Worm (Caenorhabditis elegans) whole organism, L1 larva: ENCODE results near the gene eor-2.
A peak's percentile ranks its signal among the peaks of the same experiment; 100 is the strongest.

Experiments
- C16A3.4 ChIP-seq: fragments of 150-350 bp; optimal IDR thresholded peaks from 2 replicates; lab custom pipeline; 2014; ENCODE audit warnings: missing biosample characterization, missing genetic modification characterization
- F16B12.6 ChIP-seq: fragments of 150-350 bp; optimal IDR thresholded peaks from 2 replicates; lab custom pipeline; 2014; ENCODE audit warnings: missing biosample characterization, missing genetic modification characterization
- Y116A8C.19 ChIP-seq: sonication (generic microtip); optimal IDR thresholded peaks from 2 replicates; lab custom pipeline; 2016; ENCODE audit warnings: missing compliant biosample characterization, missing genetic modification characterization, borderline replicate concordance
- alr-1 ChIP-seq: fragments of 200-800 bp; sonication (Bioruptor generic); optimal IDR thresholded peaks from 2 replicates; lab custom pipeline; 2018; ENCODE audit warnings: borderline replicate concordance, mild to moderate bottlenecking, missing genetic modification characterization, missing compliant biosample characterization
- ceh-63 ChIP-seq: fragments of 200-800 bp; sonication (Bioruptor generic); optimal IDR thresholded peaks from 2 replicates; lab custom pipeline; 2018; ENCODE audit warnings: mild to moderate bottlenecking, missing genetic modification characterization, missing compliant biosample characterization
- ceh-8 ChIP-seq: fragments of 200-800 bp; sonication (Bioruptor generic); optimal IDR thresholded peaks from 2 replicates; lab custom pipeline; 2018; ENCODE audit warnings: mild to moderate bottlenecking, missing genetic modification characterization, moderate library complexity, missing compliant biosample characterization
- ceh-82 ChIP-seq, 3 experiments: fragments of 150-350 bp in 1 of 3; sonication (generic microtip) in 2 of 3; optimal IDR thresholded peaks; 2 replicates each; lab custom pipeline; 2014 to 2017; ENCODE audit warnings: missing biosample characterization in 3 of 3, missing genetic modification characterization in 3 of 3
- ceh-88 ChIP-seq: fragments of 200-800 bp; sonication (Bioruptor generic); IDR thresholded peaks from 2 replicates; pipeline ENCODE4 v1.3.6; 2022; ENCODE audit warnings: missing genetic modification characterization, missing compliant biosample characterization
- ceh-90 ChIP-seq: sonication (generic microtip); optimal IDR thresholded peaks from 2 replicates; lab custom pipeline; 2016; ENCODE audit warnings: missing genetic modification characterization, missing compliant biosample characterization
- dsc-1 ChIP-seq: sonication (generic microtip); optimal IDR thresholded peaks from 2 replicates; lab custom pipeline; 2016; ENCODE audit warnings: mild to moderate bottlenecking, missing genetic modification characterization, missing compliant biosample characterization
- efl-1 ChIP-seq, 4 experiments: fragments of 150-350 bp; optimal IDR thresholded peaks in 3 of 4; peaks in 1 of 4; 1 replicate in 1 of 4; 2 replicates in 3 of 4; lab custom pipeline; 2014; ENCODE audit warnings: missing biosample characterization in 2 of 4, missing genetic modification characterization in 2 of 4, missing genetic modification reagents in 2 of 4
- efl-3 ChIP-seq: fragments of 200-800 bp; sonication (Bioruptor generic); optimal IDR thresholded peaks from 2 replicates; lab custom pipeline; 2018; ENCODE audit warnings: mild to moderate bottlenecking, missing genetic modification characterization, missing compliant biosample characterization
- elt-3 ChIP-seq, 6 experiments: fragments of 150-350 bp in 1 of 6; sonication (generic microtip); optimal IDR thresholded peaks; 2 replicates each; lab custom pipeline; 2017 to 2018; ENCODE audit warnings: missing biosample characterization in 6 of 6, missing genetic modification characterization in 6 of 6, inconsistent platforms in 1 of 6
- ets-5 ChIP-seq: fragments of 200-800 bp; sonication (Bioruptor generic); IDR thresholded peaks from 2 replicates; pipeline ENCODE4 v1.3.6; 2022; ENCODE audit warnings: missing genetic modification characterization, missing compliant biosample characterization
- fkh-10 ChIP-seq: sonication (generic microtip); optimal IDR thresholded peaks from 2 replicates; lab custom pipeline; 2017; ENCODE audit warnings: missing biosample characterization, missing genetic modification reagents, missing genetic modification characterization
- fkh-4 ChIP-seq: sonication (generic microtip); optimal IDR thresholded peaks from 2 replicates; lab custom pipeline; 2016; ENCODE audit warnings: missing compliant biosample characterization, missing genetic modification characterization, borderline replicate concordance
- fkh-8 ChIP-seq: sonication (generic microtip); optimal IDR thresholded peaks from 2 replicates; lab custom pipeline; 2016; ENCODE audit warnings: mild to moderate bottlenecking, missing genetic modification characterization, missing compliant biosample characterization
- grh-1 ChIP-seq: fragments of 200-800 bp; sonication (Bioruptor generic); IDR thresholded peaks from 2 replicates; pipeline ENCODE4 v1.3.6; 2022; ENCODE audit warnings: missing genetic modification reagents, missing genetic modification characterization, missing compliant biosample characterization
- hlh-4 ChIP-seq: sonication (generic microtip); optimal IDR thresholded peaks from 2 replicates; lab custom pipeline; 2016; ENCODE audit warnings: mild to moderate bottlenecking, missing genetic modification characterization, missing compliant biosample characterization
- isw-1 ChIP-seq: fragments of 200-800 bp; sonication (Bioruptor generic); IDR thresholded peaks from 2 replicates; pipeline ENCODE4 v1.3.6; 2022; ENCODE audit warnings: missing genetic modification characterization, missing compliant biosample characterization
- lin-13 ChIP-seq: fragments of 150-350 bp; optimal IDR thresholded peaks from 2 replicates; lab custom pipeline; 2014; ENCODE audit warnings: missing biosample characterization, missing genetic modification reagents, missing genetic modification characterization
- lin-14 ChIP-seq: fragments of 200-800 bp; sonication (Bioruptor generic); optimal IDR thresholded peaks from 2 replicates; lab custom pipeline; 2018; ENCODE audit warnings: mild to moderate bottlenecking, missing genetic modification characterization, moderate library complexity, missing compliant biosample characterization
- lin-15B ChIP-seq: fragments of 150-350 bp; sonication (generic microtip); optimal IDR thresholded peaks from 3 replicates; lab custom pipeline; 2014; ENCODE audit warnings: missing biosample characterization, missing genetic modification characterization
- lin-39 ChIP-seq: fragments of 150-350 bp; optimal IDR thresholded peaks from 2 replicates; lab custom pipeline; 2014; ENCODE audit warnings: missing biosample characterization, missing genetic modification reagents, missing genetic modification characterization
- lsy-2 ChIP-seq, 2 experiments: fragments of 150-350 bp; optimal IDR thresholded peaks; 2 replicates each; lab custom pipeline; 2014; ENCODE audit warnings: missing biosample characterization in 2 of 2, missing genetic modification characterization in 2 of 2
- mdl-1 ChIP-seq, 2 experiments: fragments of 150-350 bp; optimal IDR thresholded peaks; 2 replicates each; lab custom pipeline; 2014 to 2017; ENCODE audit warnings: missing biosample characterization in 2 of 2, missing genetic modification characterization in 2 of 2, inconsistent platforms in 1 of 2
- mep-1 ChIP-seq: fragments of 150-350 bp; optimal IDR thresholded peaks from 2 replicates; lab custom pipeline; 2014; ENCODE audit warnings: missing biosample characterization, missing genetic modification characterization
- nhr-19 ChIP-seq: fragments of 200-800 bp; sonication (Bioruptor generic); conservative IDR thresholded peaks from 2 replicates; pipeline ENCODE4 v1.3.6; 2022; ENCODE audit warnings: missing genetic modification characterization, missing compliant biosample characterization
- nhr-20 ChIP-seq: sonication (generic microtip); optimal IDR thresholded peaks from 2 replicates; lab custom pipeline; 2016; ENCODE audit warnings: mild to moderate bottlenecking, missing genetic modification characterization, missing compliant biosample characterization
- nhr-47 ChIP-seq: sonication (generic microtip); optimal IDR thresholded peaks from 2 replicates; lab custom pipeline; 2016; ENCODE audit warnings: mild to moderate bottlenecking, missing genetic modification characterization, moderate library complexity, missing compliant biosample characterization
- nhr-71 ChIP-seq: sonication (generic microtip); optimal IDR thresholded peaks from 2 replicates; lab custom pipeline; 2016; ENCODE audit warnings: mild to moderate bottlenecking, missing genetic modification characterization, moderate library complexity, missing compliant biosample characterization
- pag-3 ChIP-seq: sonication (generic microtip); optimal IDR thresholded peaks from 2 replicates; lab custom pipeline; 2017; ENCODE audit warnings: missing genetic modification characterization, mild to moderate bottlenecking, missing compliant biosample characterization, antibody characterized with exemption, borderline replicate concordance; ENCODE audit not compliant: insufficient read depth
- pqm-1 ChIP-seq: sonication (generic microtip); optimal IDR thresholded peaks from 3 replicates; lab custom pipeline; 2017; ENCODE audit warnings: missing biosample characterization, missing genetic modification characterization
- rnt-1 ChIP-seq: sonication (generic microtip); optimal IDR thresholded peaks from 2 replicates; lab custom pipeline; 2016; ENCODE audit warnings: mild to moderate bottlenecking, missing genetic modification characterization, moderate library complexity, missing compliant biosample characterization
- snpc-4 ChIP-seq: fragments of 150-350 bp; optimal IDR thresholded peaks from 2 replicates; lab custom pipeline; 2014; ENCODE audit warnings: missing biosample characterization, missing genetic modification characterization
- snu-23 ChIP-seq: sonication (generic microtip); optimal IDR thresholded peaks from 2 replicates; lab custom pipeline; 2016; ENCODE audit warnings: missing genetic modification characterization, missing compliant biosample characterization
- sptf-1 ChIP-seq: fragments of 150-350 bp; optimal IDR thresholded peaks from 2 replicates; lab custom pipeline; 2014; ENCODE audit warnings: missing biosample characterization, missing genetic modification characterization
- sup-37 ChIP-seq: fragments of 200-800 bp; sonication (Bioruptor generic); optimal IDR thresholded peaks from 2 replicates; lab custom pipeline; 2018; ENCODE audit warnings: mild to moderate bottlenecking, missing genetic modification characterization, missing compliant biosample characterization
- swsn-7 ChIP-seq: sonication (generic microtip); optimal IDR thresholded peaks from 2 replicates; lab custom pipeline; 2016; ENCODE audit warnings: missing genetic modification characterization, missing compliant biosample characterization
- tbx-2 ChIP-seq: sonication (generic microtip); optimal IDR thresholded peaks from 2 replicates; lab custom pipeline; 2016; ENCODE audit warnings: missing genetic modification characterization, missing compliant biosample characterization
- unc-130 ChIP-seq: fragments of 150-350 bp; optimal IDR thresholded peaks from 2 replicates; lab custom pipeline; 2017; ENCODE audit warnings: missing biosample characterization, missing genetic modification characterization, inconsistent platforms
- unc-30 ChIP-seq: sonication (generic microtip); optimal IDR thresholded peaks from 2 replicates; lab custom pipeline; 2017; ENCODE audit warnings: missing biosample characterization, missing genetic modification characterization
- vab-15 ChIP-seq: sonication (generic microtip); optimal IDR thresholded peaks from 2 replicates; lab custom pipeline; 2017; ENCODE audit warnings: missing genotype, mild to moderate bottlenecking, missing genetic modification characterization, missing compliant biosample characterization
- xbp-1 ChIP-seq: sonication (generic microtip); optimal IDR thresholded peaks from 2 replicates; lab custom pipeline; 2016; ENCODE audit warnings: missing genetic modification characterization, missing compliant biosample characterization
- zag-1 ChIP-seq: fragments of 150-350 bp; optimal IDR thresholded peaks from 2 replicates; lab custom pipeline; 2014; ENCODE audit warnings: missing biosample characterization, missing genetic modification characterization
- ztf-11 ChIP-seq, 2 experiments: sonication (generic microtip); optimal IDR thresholded peaks; 2 replicates each; lab custom pipeline; 2016 to 2017; ENCODE audit warnings: missing genetic modification characterization in 2 of 2, missing biosample characterization in 1 of 2, missing compliant biosample characterization in 1 of 2

eor-2 gene

ce11 chrX:14636712-14637111 is 33.9 kb downstream of the eor-2 start:
- TF ChIP-seq nhr-71 (tag; lab: Kevin White, UChicago) (peak; percentile 18), lin-39 (tag; lab: Kevin White, UChicago) (no peak), efl-3 (GFP tag; lab: Kevin White, UChicago) (no peak), fkh-8 (tag; lab: Kevin White, UChicago) (peak; percentile 70), lsy-2 (tag; optimal IDR thresholded peaks at IDR 0.05; lab: Kevin White, UChicago) (peak in 1 of 2 experiments; percentile 34), ceh-88 (GFP tag; lab: Robert Waterston, UW) (no peak), lin-13 (no peak), ceh-8 (GFP tag; lab: Kevin White, UChicago) (peak; percentile 25), fkh-10 (GFP tag; lab: Kevin White, UChicago) (peak; percentile 40), sup-37 (GFP tag; lab: Kevin White, UChicago) (no peak), zag-1 (no peak), grh-1 (GFP tag; lab: Robert Waterston, UW) (no peak), ceh-82 (tag; optimal IDR thresholded peaks at IDR 0.05; lab: Kevin White, UChicago) (peak in 2 of 3 experiments; percentile 55 to 60), nhr-19 (GFP tag; lab: Robert Waterston, UW) (peak; percentile 37; the same call in 1 of the 2 replicates), snpc-4 (tag; lab: Kevin White, UChicago) (peak; percentile 20), ztf-11 (tag; optimal IDR thresholded peaks at IDR 0.05; lab: Kevin White, UChicago) (no peak), isw-1 (GFP tag; lab: Robert Waterston, UW) (peak; percentile 37; the same call in 1 of the 2 replicates), lin-14 (peak; percentile 86), ceh-90 (tag; lab: Kevin White, UChicago) (no peak), Y116A8C.19 (tag; lab: Kevin White, UChicago) (no peak), C16A3.4 (tag; lab: Kevin White, UChicago) (no peak)
- TF ChIP-seq, all 84 proteins: peak for 10

ce11 chrX:14637445-14637844 is 34.6 kb downstream of the eor-2 start:
- TF ChIP-seq zag-1, result no peak
- peak; percentile 95 for TF ChIP-seq snpc-4 (tag; lab: Kevin White, UChicago)

ce11 chrX:14639941-14640340 is 37.1 kb downstream of the eor-2 start:
- TF ChIP-seq alr-1 (tag; lab: Kevin White, UChicago), result no peak
- no peak for TF ChIP-seq fkh-4 (tag; lab: Kevin White, UChicago)
- no peak for TF ChIP-seq F16B12.6
- TF ChIP-seq sptf-1 (tag; lab: Kevin White, UChicago), result no peak
- peak; percentile 31 for TF ChIP-seq dsc-1 (tag; lab: Kevin White, UChicago)
- TF ChIP-seq ceh-8 (GFP tag; lab: Kevin White, UChicago), result peak; percentile 51
- TF ChIP-seq efl-1 (optimal IDR thresholded peaks at IDR 0.05; lab: Kevin White, UChicago), result no peak
- peak in 1 of 2 experiments; percentile 77 for TF ChIP-seq efl-1 (GFP tag; optimal IDR thresholded peaks at IDR 0.05 in 1 of 2; lab: Kevin White, UChicago)
- peak; percentile 67 for TF ChIP-seq nhr-71 (tag; lab: Kevin White, UChicago)
- peak in 2 of 3 experiments; percentile 33 to 74 for TF ChIP-seq ceh-82 (tag; optimal IDR thresholded peaks at IDR 0.05; lab: Kevin White, UChicago)
- TF ChIP-seq swsn-7 (tag; lab: Kevin White, UChicago), result peak; percentile 45
- TF ChIP-seq nhr-47 (tag; lab: Kevin White, UChicago), result peak; percentile 63
- peak; percentile 28 for TF ChIP-seq xbp-1 (tag; lab: Kevin White, UChicago)
- peak; percentile 58 for TF ChIP-seq fkh-8 (tag; lab: Kevin White, UChicago)
- TF ChIP-seq isw-1 (GFP tag; lab: Robert Waterston, UW), result peak; percentile 32
- no peak for TF ChIP-seq unc-30
- TF ChIP-seq lin-14, result peak; percentile 94
- TF ChIP-seq pag-3 (tag; lab: Kevin White, UChicago), result peak; percentile 49
- TF ChIP-seq snu-23, result peak; percentile 53
- no peak for TF ChIP-seq elt-3 (tag; optimal IDR thresholded peaks at IDR 0.05; lab: Kevin White, UChicago)
- peak; percentile 47 for TF ChIP-seq rnt-1 (tag; lab: Kevin White, UChicago)
- no peak for TF ChIP-seq ceh-63 (GFP tag; lab: Kevin White, UChicago)
- TF ChIP-seq mep-1 (tag; lab: Kevin White, UChicago), result peak; percentile 44
- TF ChIP-seq mdl-1 (tag; optimal IDR thresholded peaks at IDR 0.05; lab: Kevin White, UChicago), result no peak
- no peak for TF ChIP-seq pqm-1 (tag; lab: Kevin White, UChicago)
- no peak for TF ChIP-seq vab-15 (tag; lab: Kevin White, UChicago)
- TF ChIP-seq hlh-4, result no peak
- TF ChIP-seq lsy-2 (tag; optimal IDR thresholded peaks at IDR 0.05; lab: Kevin White, UChicago), result peak in 1 of 2 experiments; percentile 55
- TF ChIP-seq unc-130, result no peak
- no peak for TF ChIP-seq lin-15B (tag; lab: Kevin White, UChicago)
- no peak for TF ChIP-seq ets-5 (GFP tag; lab: Robert Waterston, UW)
- peak; percentile 23 for TF ChIP-seq nhr-20
- peak; percentile 65 for TF ChIP-seq tbx-2 (tag; lab: Kevin White, UChicago)
